Worm (Caenorhabditis elegans) whole organism, young adult: ENCODE measurements around the gene tftc-1.

Source experiments
- B0035.1 ChIP-seq: sonication (generic microtip); optimal IDR thresholded peaks from 2 replicates; lab custom pipeline; 2016; ENCODE audit warnings: missing genetic modification characterization, mild to moderate bottlenecking, missing compliant biosample characterization, missing genotype, missing genetic modification reagents
- B0261.1 ChIP-seq: sonication (generic microtip); optimal IDR thresholded peaks from 2 replicates; lab custom pipeline; 2016; ENCODE audit warnings: mild to moderate bottlenecking, missing genetic modification characterization, moderate library complexity, missing compliant biosample characterization
- C17E4.6 ChIP-seq: fragments of 200-800 bp; sonication (Bioruptor generic); IDR thresholded peaks from 2 replicates; pipeline ENCODE4 v1.3.6; 2022; ENCODE audit warnings: missing genetic modification reagents, missing genetic modification characterization, missing compliant biosample characterization
- D2030.7 ChIP-seq: fragments of 200-800 bp; sonication (Bioruptor generic); IDR thresholded peaks from 2 replicates; pipeline ENCODE4 v1.3.6; 2022; ENCODE audit warnings: missing genetic modification reagents, missing genetic modification characterization, missing compliant biosample characterization
- F22D6.2 ChIP-seq: sonication (generic microtip); optimal IDR thresholded peaks from 2 replicates; lab custom pipeline; 2016; ENCODE audit warnings: mild to moderate bottlenecking, missing genetic modification characterization, missing compliant biosample characterization
- F23B12.7 ChIP-seq: sonication (generic microtip); optimal IDR thresholded peaks from 2 replicates; lab custom pipeline; 2017; ENCODE audit warnings: missing genetic modification characterization, mild to moderate bottlenecking, missing compliant biosample characterization, antibody characterized with exemption, moderate library complexity; ENCODE audit not compliant: insufficient read depth
- F37B4.10 ChIP-seq: fragments of 200-800 bp; sonication (Bioruptor generic); IDR thresholded peaks from 2 replicates; pipeline ENCODE4 v1.3.6; 2022; ENCODE audit warnings: missing genetic modification characterization, missing compliant biosample characterization
- F55B11.4 ChIP-seq: sonication (generic microtip); optimal IDR thresholded peaks from 2 replicates; lab custom pipeline; 2016; ENCODE audit warnings: missing compliant biosample characterization, missing genetic modification characterization, borderline replicate concordance; ENCODE audit not compliant: insufficient read depth
- K11D2.4 ChIP-seq: fragments of 200-800 bp; sonication (Bioruptor generic); IDR thresholded peaks from 2 replicates; pipeline ENCODE4 v1.3.6; 2022; ENCODE audit warnings: missing genetic modification reagents, missing genetic modification characterization, missing compliant biosample characterization
- T07F8.4 ChIP-seq: sonication (generic microtip); optimal IDR thresholded peaks from 2 replicates; lab custom pipeline; 2016; ENCODE audit warnings: mild to moderate bottlenecking, missing genetic modification characterization, moderate library complexity, missing compliant biosample characterization
- Y67H2A.10 ChIP-seq: fragments of 200-800 bp; sonication (Bioruptor generic); conservative IDR thresholded peaks from 2 replicates; pipeline ENCODE4 v1.3.6; 2022; ENCODE audit warnings: missing genetic modification reagents, missing genetic modification characterization, missing compliant biosample characterization
- Y79H2A.3 ChIP-seq: fragments of 200-800 bp; sonication (Bioruptor generic); conservative IDR thresholded peaks from 2 replicates; pipeline ENCODE4 v1.3.6; 2022; ENCODE audit warnings: missing genetic modification reagents, missing genetic modification characterization, missing compliant biosample characterization
- ZK185.1 ChIP-seq: sonication (generic microtip); optimal IDR thresholded peaks from 2 replicates; lab custom pipeline; 2016; ENCODE audit warnings: mild to moderate bottlenecking, missing genetic modification characterization, missing compliant biosample characterization; ENCODE audit not compliant: poor library complexity, severe bottlenecking
- atf-7 ChIP-seq: sonication (generic microtip); optimal IDR thresholded peaks from 2 replicates; lab custom pipeline; 2017; ENCODE audit warnings: mild to moderate bottlenecking, missing genetic modification characterization, missing compliant biosample characterization
- attf-3 ChIP-seq: fragments of 200-800 bp; sonication (Bioruptor generic); conservative IDR thresholded peaks from 2 replicates; pipeline ENCODE4 v1.3.6; 2022; ENCODE audit warnings: missing genetic modification reagents, missing genetic modification characterization, missing compliant biosample characterization
- attf-5 ChIP-seq: fragments of 200-800 bp; sonication (Bioruptor generic); optimal IDR thresholded peaks from 2 replicates; lab custom pipeline; 2018; ENCODE audit warnings: mild to moderate bottlenecking, missing genetic modification characterization, missing compliant biosample characterization
- bed-2 ChIP-seq: fragments of 200-800 bp; sonication (Bioruptor generic); IDR thresholded peaks from 2 replicates; pipeline ENCODE4 v1.3.6; 2022; ENCODE audit warnings: missing genetic modification reagents, missing genetic modification characterization, missing compliant biosample characterization
- ceh-100 ChIP-seq: fragments of 200-800 bp; sonication (Bioruptor generic); IDR thresholded peaks from 2 replicates; pipeline ENCODE4 v1.3.6; 2022; ENCODE audit warnings: missing genetic modification reagents, missing genetic modification characterization, missing compliant biosample characterization
- ceh-40 ChIP-seq: fragments of 200-800 bp; sonication (Bioruptor generic); IDR thresholded peaks from 2 replicates; pipeline ENCODE4 v1.3.6; 2022; ENCODE audit warnings: missing genetic modification characterization, missing compliant biosample characterization
- efl-1 ChIP-seq: fragments of 150-350 bp; optimal IDR thresholded peaks from 2 replicates; lab custom pipeline; 2014; ENCODE audit warnings: missing biosample characterization, missing genetic modification reagents, missing genetic modification characterization
- egl-44 ChIP-seq: fragments of 200-800 bp; sonication (Bioruptor generic); IDR thresholded peaks from 2 replicates; pipeline ENCODE4 v1.3.6; 2022; ENCODE audit warnings: missing genetic modification reagents, missing genetic modification characterization, missing compliant biosample characterization
- fkh-3 ChIP-seq: sonication (generic microtip); optimal IDR thresholded peaks from 2 replicates; lab custom pipeline; 2016; ENCODE audit warnings: mild to moderate bottlenecking, missing genetic modification characterization, missing compliant biosample characterization
- gei-17 ChIP-seq: fragments of 200-800 bp; sonication (Bioruptor generic); optimal IDR thresholded peaks from 2 replicates; lab custom pipeline; 2018; ENCODE audit warnings: mild to moderate bottlenecking, missing genetic modification characterization, missing compliant biosample characterization
- hsf-1 ChIP-seq: fragments of 200-800 bp; sonication (Bioruptor generic); IDR thresholded peaks from 2 replicates; pipeline ENCODE4 v1.3.6; 2022; ENCODE audit warnings: missing genetic modification reagents, missing genetic modification characterization, missing compliant biosample characterization
- let-607 ChIP-seq, 2 experiments: fragments of 200-800 bp in 1 of 2; sonication (Bioruptor generic) in 1 of 2; sonication (generic microtip) in 1 of 2; optimal IDR thresholded peaks; 2 replicates each; lab custom pipeline; 2016 to 2018; ENCODE audit warnings: mild to moderate bottlenecking in 2 of 2, missing compliant biosample characterization in 2 of 2, missing genetic modification characterization in 2 of 2, moderate library complexity in 2 of 2, missing genotype in 1 of 2
- lin-26 ChIP-seq: fragments of 200-800 bp; sonication (Bioruptor generic); IDR thresholded peaks from 2 replicates; pipeline ENCODE4 v1.3.6; 2022; ENCODE audit warnings: missing genetic modification reagents, missing genetic modification characterization, missing compliant biosample characterization
- lir-1 ChIP-seq: fragments of 200-800 bp; sonication (Bioruptor generic); conservative IDR thresholded peaks from 2 replicates; pipeline ENCODE4 v1.3.6; 2022; ENCODE audit warnings: missing genetic modification reagents, missing genetic modification characterization, missing compliant biosample characterization
- lsl-1 ChIP-seq: fragments of 200-800 bp; sonication (Bioruptor generic); optimal IDR thresholded peaks from 2 replicates; lab custom pipeline; 2018; ENCODE audit warnings: mild to moderate bottlenecking, missing genetic modification characterization, moderate library complexity, missing compliant biosample characterization
- madf-3 ChIP-seq: fragments of 200-800 bp; sonication (Bioruptor generic); IDR thresholded peaks from 2 replicates; pipeline ENCODE4 v1.3.6; 2022; ENCODE audit warnings: missing genetic modification reagents, missing genetic modification characterization, missing compliant biosample characterization
- madf-6 ChIP-seq: fragments of 200-800 bp; sonication (Bioruptor generic); IDR thresholded peaks from 2 replicates; pipeline ENCODE4 v1.3.6; 2022; ENCODE audit warnings: missing genetic modification reagents, missing genetic modification characterization, missing compliant biosample characterization
- mcd-1 ChIP-seq: fragments of 200-800 bp; sonication (Bioruptor generic); IDR thresholded peaks from 2 replicates; pipeline ENCODE4 v1.3.6; 2022; ENCODE audit warnings: missing genetic modification reagents, missing genetic modification characterization, missing compliant biosample characterization
- mes-4 ChIP-seq: sonication (generic microtip); optimal IDR thresholded peaks from 2 replicates; lab custom pipeline; 2016; ENCODE audit warnings: missing genotype, missing genetic modification characterization, missing compliant biosample characterization
- nhr-120 ChIP-seq: fragments of 200-800 bp; sonication (Bioruptor generic); IDR thresholded peaks from 2 replicates; pipeline ENCODE4 v1.3.6; 2022; ENCODE audit warnings: missing genetic modification characterization, missing compliant biosample characterization
- nhr-80 ChIP-seq: sonication (generic microtip); optimal IDR thresholded peaks from 2 replicates; lab custom pipeline; 2016; ENCODE audit warnings: missing genetic modification characterization, missing compliant biosample characterization
- rcor-1 ChIP-seq: fragments of 200-800 bp; sonication (Bioruptor generic); IDR thresholded peaks from 2 replicates; pipeline ENCODE4 v1.3.6; 2022; ENCODE audit warnings: missing genetic modification reagents, missing genetic modification characterization, missing compliant biosample characterization
- sea-2 ChIP-seq: fragments of 200-800 bp; sonication (Bioruptor generic); IDR thresholded peaks from 2 replicates; pipeline ENCODE4 v1.3.6; 2022; ENCODE audit warnings: missing genetic modification characterization, missing compliant biosample characterization
- snpc-1.1 ChIP-seq: sonication (generic microtip); optimal IDR thresholded peaks from 2 replicates; lab custom pipeline; 2017; ENCODE audit warnings: missing genetic modification characterization, mild to moderate bottlenecking, missing compliant biosample characterization, antibody characterized with exemption, moderate library complexity, missing genotype, missing genetic modification reagents; ENCODE audit not compliant: insufficient read depth
- snpc-1.3 ChIP-seq: sonication (generic microtip); optimal IDR thresholded peaks from 2 replicates; lab custom pipeline; 2017; ENCODE audit warnings: missing genetic modification characterization, mild to moderate bottlenecking, missing compliant biosample characterization, antibody characterized with exemption, moderate library complexity, missing genotype, missing genetic modification reagents; ENCODE audit not compliant: insufficient read depth
- snpc-3.4 ChIP-seq: sonication (generic microtip); optimal IDR thresholded peaks from 2 replicates; lab custom pipeline; 2017; ENCODE audit warnings: missing genetic modification characterization, mild to moderate bottlenecking, missing compliant biosample characterization, antibody characterized with exemption, moderate library complexity, missing genotype, missing genetic modification reagents
- snpc-4 ChIP-seq, 5 experiments: fragments of 150-350 bp in 1 of 5; sonication (generic microtip) in 4 of 5; optimal IDR thresholded peaks; 2 replicates each; lab custom pipeline; 2014 to 2018; ENCODE audit warnings: missing genetic modification characterization in 5 of 5, missing biosample characterization in 3 of 5, antibody characterized with exemption in 2 of 5, mild to moderate bottlenecking in 2 of 5, missing compliant biosample characterization in 2 of 5, missing genotype in 2 of 5, moderate library complexity in 2 of 5, missing genetic modification reagents in 1 of 5
- tlf-1 ChIP-seq: fragments of 200-800 bp; sonication (Bioruptor generic); optimal IDR thresholded peaks from 2 replicates; lab custom pipeline; 2018; ENCODE audit warnings: mild to moderate bottlenecking, missing genetic modification characterization, missing compliant biosample characterization
- zfh-2 ChIP-seq: fragments of 200-800 bp; sonication (Bioruptor generic); conservative IDR thresholded peaks from 2 replicates; pipeline ENCODE4 v1.3.6; 2022; ENCODE audit warnings: missing genetic modification reagents, missing genetic modification characterization, missing compliant biosample characterization
- zim-3 ChIP-seq: sonication (generic microtip); optimal IDR thresholded peaks from 2 replicates; lab custom pipeline; 2017; ENCODE audit warnings: mild to moderate bottlenecking, missing genetic modification characterization, moderate library complexity, missing compliant biosample characterization
- ztf-22 ChIP-seq: fragments of 200-800 bp; sonication (Bioruptor generic); optimal IDR thresholded peaks from 2 replicates; lab custom pipeline; 2018; ENCODE audit warnings: mild to moderate bottlenecking, missing genetic modification characterization, moderate library complexity, missing compliant biosample characterization
- ztf-26 ChIP-seq: sonication (generic microtip); optimal IDR thresholded peaks from 2 replicates; lab custom pipeline; 2017; ENCODE audit warnings: missing genetic modification characterization, missing compliant biosample characterization
- ztf-3 ChIP-seq: fragments of 200-800 bp; sonication (Bioruptor generic); optimal IDR thresholded peaks from 2 replicates; lab custom pipeline; 2018; ENCODE audit warnings: mild to moderate bottlenecking, missing genetic modification characterization, missing compliant biosample characterization

tftc-1 gene

ce11 chrIV:2408437-2408836 lies 59.4 kb downstream of the tftc-1 start (continued):
- TF ChIP-seq ZK185.1, result peak; percentile 76
- TF ChIP-seq snpc-4 (GFP tag; optimal IDR thresholded peaks at IDR 0.05; lab: Kevin White, UChicago), result peak; percentile 61
- peak; percentile 67 to 82 (median 74) for TF ChIP-seq snpc-4 (tag; optimal IDR thresholded peaks at IDR 0.05; lab: Kevin White, UChicago)
- TF ChIP-seq atf-7 (tag; lab: Kevin White, UChicago), result peak; percentile 62
- peak; percentile 94 for TF ChIP-seq F23B12.7 (tag; lab: Kevin White, UChicago)
- TF ChIP-seq C17E4.6 (GFP tag; lab: Robert Waterston, UW), result 0 out of 2 replicates have a peak, but pooled peaks have one; percentile 30
- no peak for TF ChIP-seq F37B4.10 (GFP tag; lab: Robert Waterston, UW)
- no peak for TF ChIP-seq fkh-3 (tag; lab: Kevin White, UChicago)
- TF ChIP-seq let-607 (tag; optimal IDR thresholded peaks at IDR 0.05; lab: Kevin White, UChicago), result peak; percentile 48 to 51
- peak; percentile 92 for TF ChIP-seq D2030.7 (GFP tag; lab: Robert Waterston, UW)
- TF ChIP-seq lin-26, result peak; percentile 89
- no peak for TF ChIP-seq snpc-3.4 (tag; lab: Kevin White, UChicago)
- peak; percentile 63 for TF ChIP-seq lsl-1 (GFP tag; lab: Kevin White, UChicago)
- TF ChIP-seq mcd-1 (GFP tag; lab: Robert Waterston, UW), result peak; percentile 87
- peak; percentile 61 for TF ChIP-seq ztf-3 (GFP tag; lab: Kevin White, UChicago)
- peak; percentile 37 for TF ChIP-seq nhr-80 (tag; lab: Kevin White, UChicago)
- peak; percentile 54 for TF ChIP-seq ceh-100 (GFP tag; lab: Robert Waterston, UW)
- no peak for TF ChIP-seq sea-2 (GFP tag; lab: Robert Waterston, UW)
- peak; percentile 51 for TF ChIP-seq tlf-1 (GFP tag; lab: Kevin White, UChicago)
- TF ChIP-seq madf-6 (GFP tag; lab: Robert Waterston, UW), result peak; percentile 55; the same call in 1 of the 2 replicates
- TF ChIP-seq mes-4, result peak; percentile 81
- 0 out of 2 replicates have a peak, but pooled peaks have one; percentile 40 for TF ChIP-seq Y79H2A.3 (GFP tag; lab: Robert Waterston, UW)
- peak; percentile 2 for TF ChIP-seq ztf-22 (GFP tag; lab: Kevin White, UChicago)
- peak; percentile 64; the same call in 1 of the 2 replicates for TF ChIP-seq K11D2.4 (GFP tag; lab: Robert Waterston, UW)
- peak; percentile 78 for TF ChIP-seq zim-3 (tag; lab: Kevin White, UChicago)
- TF ChIP-seq T07F8.4, result peak; percentile 81
- peak; percentile 92 for TF ChIP-seq B0261.1 (tag; lab: Kevin White, UChicago)
- TF ChIP-seq madf-3 (GFP tag; lab: Robert Waterston, UW), result peak; percentile 18; the same call in 1 of the 2 replicates
- TF ChIP-seq attf-3 (GFP tag; lab: Robert Waterston, UW), result peak; percentile 66
- TF ChIP-seq lir-1 (GFP tag; lab: Robert Waterston, UW), result 0 out of 2 replicates have a peak, but pooled peaks have one; percentile 48
- TF ChIP-seq nhr-120 (GFP tag; lab: Robert Waterston, UW), result no peak
- TF ChIP-seq gei-17, result peak; percentile 52
- peak; percentile 37 for TF ChIP-seq efl-1
- TF ChIP-seq ztf-26 (tag; lab: Kevin White, UChicago), result peak; percentile 76
- peak; percentile 58 for TF ChIP-seq B0035.1 (tag; lab: Kevin White, UChicago)
- TF ChIP-seq F55B11.4, result no peak
- TF ChIP-seq egl-44 (GFP tag; lab: Robert Waterston, UW), result peak; percentile 92
- TF ChIP-seq bed-2 (GFP tag; lab: Robert Waterston, UW), result 0 out of 2 replicates have a peak, but pooled peaks have one; percentile 35
- peak; percentile 45; the same call in 1 of the 2 replicates for TF ChIP-seq hsf-1 (GFP tag; lab: Robert Waterston, UW)
- TF ChIP-seq attf-5 (GFP tag; lab: Kevin White, UChicago), result peak; percentile 65
- peak; percentile 66; the same call in 1 of the 2 replicates for TF ChIP-seq ceh-40 (GFP tag; lab: Robert Waterston, UW)
- peak; percentile 75 for TF ChIP-seq rcor-1 (GFP tag; lab: Robert Waterston, UW)
- peak; percentile 83 for TF ChIP-seq snpc-1.3
- peak; percentile 73 for TF ChIP-seq zfh-2 (GFP tag; lab: Robert Waterston, UW)
- peak; percentile 44 for TF ChIP-seq snpc-1.1 (tag; lab: Kevin White, UChicago)
- TF ChIP-seq Y67H2A.10 (GFP tag; lab: Robert Waterston, UW), result peak; percentile 69; the same call in 1 of the 2 replicates
- TF ChIP-seq F22D6.2 (tag; lab: Kevin White, UChicago), result peak; percentile 52
